Fruit fly (Drosophila melanogaster): ENCODE data around the gene COX5A.

Gene COX5A

DNA sequence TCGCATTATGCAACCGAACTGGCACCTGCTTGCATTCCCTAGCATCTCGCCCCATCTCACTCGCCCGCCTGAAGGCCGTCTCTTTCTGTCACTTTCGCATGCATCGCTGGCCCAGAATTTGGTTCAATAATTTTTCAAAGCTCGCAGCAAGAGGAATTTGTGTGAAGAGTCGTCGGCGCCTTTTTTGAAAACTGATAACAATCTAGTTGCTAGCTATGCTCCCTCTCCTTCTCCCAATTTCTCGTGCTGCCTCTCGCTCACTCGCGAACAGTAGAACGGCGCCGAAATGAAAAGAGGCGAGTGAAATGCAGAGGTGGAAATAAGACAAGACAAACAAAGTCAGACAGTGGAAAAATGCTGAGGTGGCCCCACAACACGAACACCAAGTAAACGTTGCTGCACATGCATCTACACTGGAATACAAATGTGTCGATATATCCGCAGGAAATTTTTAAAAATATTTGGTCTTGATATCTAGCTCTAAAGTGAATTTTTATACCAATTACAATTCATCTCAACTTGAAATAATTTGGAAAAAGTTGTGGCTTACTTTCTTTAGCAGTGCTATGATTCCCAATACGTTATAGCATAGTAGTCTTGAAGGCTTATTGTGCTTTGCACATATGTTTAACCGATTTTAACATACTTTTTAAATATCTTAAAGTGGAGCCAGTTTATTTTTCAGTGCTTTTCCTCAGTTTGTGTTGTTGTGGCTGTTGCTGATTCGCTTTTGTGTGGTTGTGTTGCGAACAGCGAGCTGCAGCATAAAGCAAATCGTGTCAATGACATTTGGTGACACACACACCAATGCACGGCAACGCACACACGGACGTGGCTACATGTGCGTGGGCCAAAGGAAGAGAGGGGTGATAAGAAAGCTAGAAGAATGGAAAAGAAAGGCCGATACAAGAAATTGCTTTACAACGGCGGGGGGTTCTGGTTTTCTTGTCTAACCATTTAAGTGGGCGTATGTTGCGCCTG lies 32.0 kb downstream of the COX5A start (continued):
- peak; percentile 75 for TF ChIP-seq Xbp1 (GFP tag; optimal IDR thresholded peaks at IDR 0.05)
- peak; percentile 46 for TF ChIP-seq Max (GFP tag; optimal IDR thresholded peaks at IDR 0.05)
- TF ChIP-seq YL-1 (GFP tag; optimal IDR thresholded peaks at IDR 0.05), result peak; percentile 28
- no peak for TF ChIP-seq klu (GFP tag; IDR thresholded peaks at IDR 0.05)
- peak; percentile 4 for TF ChIP-seq CG9797 (GFP tag; optimal IDR thresholded peaks at IDR 0.05)
- no peak for TF ChIP-seq CG3726 (GFP tag; IDR thresholded peaks at IDR 0.05)
- no peak for TF ChIP-seq caup (GFP tag; optimal IDR thresholded peaks at IDR 0.05; ENCODE audit: severe bottlenecking)
- peak; percentile 64 for TF ChIP-seq CG4328 (GFP tag; optimal IDR thresholded peaks at IDR 0.05)
- no peak for TF ChIP-seq zfh2 (GFP tag; optimal IDR thresholded peaks at IDR 0.05)
- TF ChIP-seq CG4707 (GFP tag; optimal IDR thresholded peaks at IDR 0.05), result peak; percentile 71
- no peak for TF ChIP-seq Doc2 (GFP tag; IDR thresholded peaks at IDR 0.05)
- peak; percentile 90 for TF ChIP-seq fd96Cb (tag; optimal IDR thresholded peaks at IDR 0.05)
- no peak for TF ChIP-seq ac (GFP tag; optimal IDR thresholded peaks at IDR 0.05)
- TF ChIP-seq corto (GFP tag; optimal IDR thresholded peaks at IDR 0.05), result no peak
- TF ChIP-seq CG8359 (GFP tag; optimal IDR thresholded peaks at IDR 0.05; ENCODE audit: borderline replicate concordance), result peak; percentile 83
- TF ChIP-seq Nf-YC (tag; optimal IDR thresholded peaks at IDR 0.05), result peak; percentile 35
- peak; percentile 95 for TF ChIP-seq CG10979 (tag; optimal IDR thresholded peaks at IDR 0.05)
- TF ChIP-seq CG32772 (GFP tag; IDR thresholded peaks at IDR 0.05), result peak; percentile 79
- TF ChIP-seq CG2202 (tag; optimal IDR thresholded peaks at IDR 0.05), result peak; percentile 88
- peak; percentile 60; the same call in 1 of the 2 replicates for TF ChIP-seq Awh (GFP tag; IDR thresholded peaks at IDR 0.05)
- no peak; the same call in 1 of the 2 replicates for TF ChIP-seq sob (GFP tag; IDR thresholded peaks at IDR 0.05)
- peak; percentile 88 for TF ChIP-seq CG3407 (GFP tag; optimal IDR thresholded peaks at IDR 0.05)
- no peak for TF ChIP-seq CG10565 (GFP tag; optimal IDR thresholded peaks at IDR 0.05)
- no peak for TF ChIP-seq HLH54F (GFP tag; optimal IDR thresholded peaks at IDR 0.05)
- peak; percentile 6 for TF ChIP-seq CG12744 (GFP tag; optimal IDR thresholded peaks at IDR 0.05)
- no peak for TF ChIP-seq z (GFP tag; IDR thresholded peaks at IDR 0.05)
- peak; percentile 85 for TF ChIP-seq CG13424 (tag; optimal IDR thresholded peaks at IDR 0.05)
- no peak for TF ChIP-seq HLHmδ (GFP tag; optimal IDR thresholded peaks at IDR 0.05)
- no peak for TF ChIP-seq lbe (GFP tag; optimal IDR thresholded peaks at IDR 0.05)
- no peak for TF ChIP-seq vnd (GFP tag; IDR thresholded peaks at IDR 0.05; ENCODE audit: partially characterized antibody)
- peak; percentile 91 for TF ChIP-seq Drgx (GFP tag; IDR thresholded peaks at IDR 0.05)
- peak; percentile 3 for TF ChIP-seq CG3065 (GFP tag; optimal IDR thresholded peaks at IDR 0.05)
- peak; percentile 52 for TF ChIP-seq Deaf1 (tag; optimal IDR thresholded peaks at IDR 0.05)
- peak; percentile 40 for TF ChIP-seq repo (GFP tag; optimal IDR thresholded peaks at IDR 0.05)
- TF ChIP-seq eyg (GFP tag; optimal IDR thresholded peaks at IDR 0.05), result no peak
- TF ChIP-seq CG6689 (GFP tag; IDR thresholded peaks at IDR 0.05), result peak; percentile 73
- peak; percentile 84 for TF ChIP-seq CG12219 (GFP tag; optimal IDR thresholded peaks at IDR 0.05)
- peak; percentile 72 for TF ChIP-seq CG8944 (GFP tag; optimal IDR thresholded peaks at IDR 0.05)
- TF ChIP-seq BtbVII (GFP tag; optimal IDR thresholded peaks at IDR 0.05), result no peak
- peak; percentile 27; the same call in 1 of the 2 replicates for TF ChIP-seq CG4404 (GFP tag; IDR thresholded peaks at IDR 0.05)
- TF ChIP-seq mam (GFP tag; optimal IDR thresholded peaks at IDR 0.05), result no peak
- TF ChIP-seq CG32532 (GFP tag; IDR thresholded peaks at IDR 0.05), result no peak
- TF ChIP-seq tna (GFP tag; IDR thresholded peaks at IDR 0.05; ENCODE audit: partially characterized antibody), result no peak
- no peak for TF ChIP-seq cad (GFP tag; optimal IDR thresholded peaks at IDR 0.05)
- peak; percentile 81 for TF ChIP-seq Mes4 (GFP tag; optimal IDR thresholded peaks at IDR 0.05)
- peak; percentile 90 for TF ChIP-seq CG2678 (tag; optimal IDR thresholded peaks at IDR 0.05)
- TF ChIP-seq CG6175 (GFP tag; IDR thresholded peaks at IDR 0.05), result no peak
- peak; percentile 51 for TF ChIP-seq odd (GFP tag; optimal IDR thresholded peaks at IDR 0.05)

All from whole organism, embryonic.